Worm (Caenorhabditis elegans): ENCODE measurements around the gene let-70.

Gene let-70

ce11 chrIV:11100271-11100670 is 18.2 kb upstream of the let-70 start, which contains the start of gene str-3:
Gene str-3 (minus strand): TSS chrIV:11100371.
- TF ChIP-seq hnd-1 (tag; optimal IDR thresholded peaks at IDR 0.05) (no peak), scrt-1 (GFP tag; IDR thresholded peaks at IDR 0.05) (no peak), ceh-13 (GFP tag; optimal IDR thresholded peaks at IDR 0.05) (no peak), ama-1 (optimal IDR thresholded peaks at IDR 0.05) (no peak), aly-1 (tag; optimal IDR thresholded peaks at IDR 0.05) (no peak), B0310.2 (tag; optimal IDR thresholded peaks at IDR 0.05) (no peak), hmbx-1 (tag; optimal IDR thresholded peaks at IDR 0.05) (no peak), sea-1 (GFP tag; conservative IDR thresholded peaks at IDR 0.05) (no peak), pes-1 (GFP tag; IDR thresholded peaks at IDR 0.05) (no peak)

DNA sequence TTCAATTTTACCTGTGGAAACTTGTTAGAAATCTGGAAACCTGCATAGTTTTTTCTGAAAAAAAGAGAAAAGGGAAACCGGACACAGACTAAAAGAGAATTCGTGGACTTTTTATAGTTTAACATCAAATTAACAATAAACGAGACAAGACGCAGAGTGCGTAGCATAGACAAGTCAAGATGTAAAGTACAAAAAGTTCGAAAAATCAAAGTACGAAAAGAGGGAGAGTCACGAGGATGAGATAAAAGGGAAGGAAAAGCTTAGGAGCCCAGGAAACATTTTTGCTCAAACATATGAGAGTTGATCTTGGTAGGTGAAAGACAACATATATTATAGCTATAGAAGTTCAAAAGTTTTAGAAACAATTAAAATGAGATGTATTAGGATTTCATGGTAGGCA is 15.7 kb upstream of the let-70 start, which contains the start of gene M7.12:
M7.12 (minus strand) TSS at position 188 of the 400 bp plus-strand sequence.
- TF ChIP-seq tra-4 (tag; optimal IDR thresholded peaks at IDR 0.05), result no peak
- no peak for TF ChIP-seq hmbx-1 (tag; optimal IDR thresholded peaks at IDR 0.05)
- TF ChIP-seq aly-1 (tag; optimal IDR thresholded peaks at IDR 0.05), result no peak
- no peak for TF ChIP-seq pes-1 (GFP tag; IDR thresholded peaks at IDR 0.05)

- TF ChIP-seq F13C5.2 (tag; optimal IDR thresholded peaks at IDR 0.05) (no peak), ama-1 (optimal IDR thresholded peaks at IDR 0.05) (no peak), ceh-13 (GFP tag; optimal IDR thresholded peaks at IDR 0.05) (no peak), hnd-1 (tag; optimal IDR thresholded peaks at IDR 0.05) (no peak), B0310.2 (tag; optimal IDR thresholded peaks at IDR 0.05) (no peak)
These were observed 12.9 kb upstream of the let-70 start, which contains the start of gene M7.8 for ce11 chrIV:11094974-11095373. Gene M7.8 (minus strand): TSS chrIV:11095085.

- TF ChIP-seq ceh-13 (GFP tag; optimal IDR thresholded peaks at IDR 0.05) (no peak), ama-1 (optimal IDR thresholded peaks at IDR 0.05) (no peak), B0310.2 (tag; optimal IDR thresholded peaks at IDR 0.05) (no peak), ets-7 (tag; optimal IDR thresholded peaks at IDR 0.05) (no peak), flt-1 (GFP tag; IDR thresholded peaks at IDR 0.05) (no peak), ceh-36 (tag; optimal IDR thresholded peaks at IDR 0.05) (no peak), hmg-4 (GFP tag; optimal IDR thresholded peaks at IDR 0.05) (no peak), hmbx-1 (tag; optimal IDR thresholded peaks at IDR 0.05) (no peak), scrt-1 (GFP tag; IDR thresholded peaks at IDR 0.05) (no peak), tbx-37 (GFP tag; conservative IDR thresholded peaks at IDR 0.05) (no peak), tbx-11 (GFP tag; IDR thresholded peaks at IDR 0.05) (no peak), sea-1 (GFP tag; conservative IDR thresholded peaks at IDR 0.05) (no peak), F13C5.2 (tag; optimal IDR thresholded peaks at IDR 0.05) (no peak), hnd-1 (tag; optimal IDR thresholded peaks at IDR 0.05) (no peak), pes-1 (GFP tag; IDR thresholded peaks at IDR 0.05) (no peak), aly-1 (tag; optimal IDR thresholded peaks at IDR 0.05) (no peak)
These were observed 12.0 kb upstream of the let-70 start for ce11 chrIV:11094052-11094451.

DNA sequence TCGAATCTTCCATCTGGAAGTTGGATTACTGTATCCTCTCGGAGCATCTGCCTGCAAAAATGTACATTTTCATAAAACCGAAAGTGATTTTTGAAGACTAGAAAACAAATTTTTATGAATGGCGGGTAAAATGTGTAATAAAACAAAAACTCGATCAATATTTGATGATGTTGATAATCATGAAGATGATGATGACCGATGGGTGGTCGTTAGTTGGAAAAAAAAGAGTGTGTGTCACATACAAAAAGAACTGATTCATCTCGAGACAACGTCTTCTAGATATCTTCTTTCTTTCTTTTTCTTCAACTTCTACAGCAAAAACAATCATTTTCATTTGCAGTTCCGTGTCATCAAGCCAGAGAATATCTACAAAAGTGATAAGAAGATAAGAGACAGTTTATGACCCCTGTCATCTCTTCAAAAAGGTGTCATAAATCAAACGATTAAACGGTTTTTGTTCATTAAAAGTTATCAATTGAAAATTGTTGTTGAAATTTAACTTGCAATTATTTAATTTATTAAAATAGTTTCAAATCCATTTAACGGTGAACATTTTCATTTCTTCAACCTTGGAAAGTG is 10.5 kb upstream of the let-70 start, which contains the start of gene bcc-1:
bcc-1 (minus strand) TSS at position 51 of the 579 bp plus-strand sequence.
- TF ChIP-seq F13C5.2 (tag; optimal IDR thresholded peaks at IDR 0.05) (no peak), flt-1 (GFP tag; IDR thresholded peaks at IDR 0.05) (no peak), ceh-36 (tag; optimal IDR thresholded peaks at IDR 0.05) (no peak), ceh-13 (GFP tag; optimal IDR thresholded peaks at IDR 0.05) (no peak), scrt-1 (GFP tag; IDR thresholded peaks at IDR 0.05) (no peak), tra-4 (tag; optimal IDR thresholded peaks at IDR 0.05) (no peak), tbx-11 (GFP tag; IDR thresholded peaks at IDR 0.05) (no peak), hmg-4 (GFP tag; optimal IDR thresholded peaks at IDR 0.05) (no peak), sea-1 (GFP tag; conservative IDR thresholded peaks at IDR 0.05) (no peak), ama-1 (optimal IDR thresholded peaks at IDR 0.05) (no peak), hmbx-1 (tag; optimal IDR thresholded peaks at IDR 0.05) (no peak), B0310.2 (tag; optimal IDR thresholded peaks at IDR 0.05) (no peak), hnd-1 (tag; optimal IDR thresholded peaks at IDR 0.05) (no peak), tbx-37 (GFP tag; conservative IDR thresholded peaks at IDR 0.05) (no peak), pes-1 (GFP tag; IDR thresholded peaks at IDR 0.05) (no peak), aly-1 (tag; optimal IDR thresholded peaks at IDR 0.05) (no peak), ets-7 (tag; optimal IDR thresholded peaks at IDR 0.05) (no peak)

ce11 chrIV:11089527-11089926 is 7.5 kb upstream of the let-70 start, which contains the start of gene M7.7:
Gene M7.7 (plus strand): TSS chrIV:11089827.
- TF ChIP-seq sea-1 (GFP tag; conservative IDR thresholded peaks at IDR 0.05) (no peak), ama-1 (optimal IDR thresholded peaks at IDR 0.05) (no peak), tbx-37 (GFP tag; conservative IDR thresholded peaks at IDR 0.05) (no peak), B0310.2 (tag; optimal IDR thresholded peaks at IDR 0.05) (no peak), aly-1 (tag; optimal IDR thresholded peaks at IDR 0.05) (no peak), hmbx-1 (tag; optimal IDR thresholded peaks at IDR 0.05) (no peak), ceh-36 (tag; optimal IDR thresholded peaks at IDR 0.05) (no peak), hmg-4 (GFP tag; optimal IDR thresholded peaks at IDR 0.05) (no peak), ceh-13 (GFP tag; optimal IDR thresholded peaks at IDR 0.05) (no peak), F13C5.2 (tag; optimal IDR thresholded peaks at IDR 0.05) (no peak), flt-1 (GFP tag; IDR thresholded peaks at IDR 0.05) (no peak), tra-4 (tag; optimal IDR thresholded peaks at IDR 0.05) (no peak), tbx-11 (GFP tag; IDR thresholded peaks at IDR 0.05) (no peak), ets-7 (tag; optimal IDR thresholded peaks at IDR 0.05) (no peak), scrt-1 (GFP tag; IDR thresholded peaks at IDR 0.05) (no peak), hnd-1 (tag; optimal IDR thresholded peaks at IDR 0.05) (no peak)

ce11 chrIV:11083609-11084008 is 1.6 kb upstream of the let-70 start, which contains the start of gene klc-1:
Gene klc-1 (plus strand): TSS chrIV:11083735.
- TF ChIP-seq aly-1 (tag; optimal IDR thresholded peaks at IDR 0.05) (no peak), B0310.2 (tag; optimal IDR thresholded peaks at IDR 0.05) (no peak), ets-7 (tag; optimal IDR thresholded peaks at IDR 0.05) (no peak), F13C5.2 (tag; optimal IDR thresholded peaks at IDR 0.05) (no peak), tra-4 (tag; optimal IDR thresholded peaks at IDR 0.05) (no peak), hnd-1 (tag; optimal IDR thresholded peaks at IDR 0.05) (no peak), ceh-13 (GFP tag; optimal IDR thresholded peaks at IDR 0.05) (no peak), ama-1 (optimal IDR thresholded peaks at IDR 0.05) (no peak)
